Worm (Caenorhabditis elegans) whole organism, L4/young adult: ENCODE measurements around the gene dhc-4.

Source experiments
- W03F9.2 ChIP-seq: fragments of 150-350 bp; optimal IDR thresholded peaks from 2 replicates; lab custom pipeline; 2014; ENCODE audit warnings: missing biosample characterization, missing genetic modification characterization
- him-1 ChIP-seq: sonication (generic microtip); optimal IDR thresholded peaks from 2 replicates; lab custom pipeline; 2016; ENCODE audit warnings: missing genotype, missing genetic modification reagents, missing genetic modification characterization, missing compliant biosample characterization

DNA sequence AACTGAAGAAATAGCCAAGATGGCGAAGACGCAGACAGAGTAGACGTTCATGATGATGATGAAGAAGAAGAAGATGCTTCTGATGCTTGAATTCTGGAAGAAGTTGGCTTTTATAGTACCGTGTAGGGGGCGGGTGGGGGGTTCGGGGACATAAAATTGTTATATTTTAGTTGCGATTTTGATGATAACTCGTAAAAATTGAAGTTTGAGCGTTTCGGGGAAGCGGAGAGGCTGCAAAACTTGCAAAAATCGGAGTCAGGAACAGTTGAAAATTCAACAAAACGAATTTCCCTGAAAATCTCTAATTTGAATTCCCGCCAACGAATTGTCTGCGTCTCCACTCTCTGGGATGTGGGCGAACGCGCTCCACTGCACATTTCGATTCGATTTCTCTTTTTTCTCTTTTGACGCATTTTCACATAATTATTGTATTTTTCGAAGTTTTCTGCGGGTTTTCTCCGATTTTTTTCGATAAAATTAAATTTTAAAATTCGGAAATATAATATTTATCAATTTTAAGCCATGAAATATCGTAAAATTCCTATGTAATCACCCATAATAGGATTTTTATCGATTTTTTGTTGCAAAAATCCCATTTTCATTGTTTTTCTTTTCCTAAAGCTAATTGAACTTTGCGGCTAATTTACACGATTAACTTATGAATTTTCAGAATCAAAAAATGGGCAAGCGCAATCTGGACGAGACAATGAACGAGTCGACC lies 38.0 kb downstream of the dhc-4 start, which contains the start of the genes fipr-17 and Y48A6B.3:
- TF ChIP-seq him-1 (tag; lab: Kevin White, UChicago), result no peak
- TF ChIP-seq W03F9.2 (tag; lab: Kevin White, UChicago), result peak; percentile 76
